Worm (Caenorhabditis elegans): ENCODE measurements around the gene R07E4.5.

The R07E4.5 gene

ce11 chrX:5984581-5985039 is 31.6 kb upstream of the R07E4.5 start, which contains the start of gene klp-13 (continued):
- peak; percentile 45 for TF ChIP-seq gei-17 (GFP tag; optimal IDR thresholded peaks at IDR 0.05)
- TF ChIP-seq athp-1 (tag; optimal IDR thresholded peaks at IDR 0.05), result no peak
- TF ChIP-seq F22D6.2 (tag; optimal IDR thresholded peaks at IDR 0.05), result no peak
- peak; percentile 78 for TF ChIP-seq lin-40 (tag; optimal IDR thresholded peaks at IDR 0.05)
- no peak for TF ChIP-seq pha-4 (tag; optimal IDR thresholded peaks at IDR 0.05)
- no peak for TF ChIP-seq ceh-91 (GFP tag; IDR thresholded peaks at IDR 0.05)
- peak; percentile 97 for TF ChIP-seq zfh-2 (GFP tag; conservative IDR thresholded peaks at IDR 0.05)
- no peak for TF ChIP-seq bed-1 (GFP tag; IDR thresholded peaks at IDR 0.05)
- TF ChIP-seq atf-7 (tag; optimal IDR thresholded peaks at IDR 0.05), result no peak
- TF ChIP-seq attf-5 (GFP tag; optimal IDR thresholded peaks at IDR 0.05), result peak; percentile 82
- peak; percentile 41; the same call in 1 of the 2 replicates for TF ChIP-seq egl-44 (GFP tag; IDR thresholded peaks at IDR 0.05)
- peak; percentile 38 for TF ChIP-seq ets-4 (GFP tag; optimal IDR thresholded peaks at IDR 0.05)
- no peak for TF ChIP-seq madf-8 (GFP tag; conservative IDR thresholded peaks at IDR 0.05)
- no peak for TF ChIP-seq ztf-28 (GFP tag; IDR thresholded peaks at IDR 0.05)
- TF ChIP-seq nhr-179 (tag; optimal IDR thresholded peaks at IDR 0.05), result no peak
- TF ChIP-seq repo-1 (tag; optimal IDR thresholded peaks at IDR 0.05), result no peak
- TF ChIP-seq tbp1 (GFP tag; optimal IDR thresholded peaks at IDR 0.05), result peak; percentile 52
- TF ChIP-seq dox-1 (GFP tag; IDR thresholded peaks at IDR 0.05), result peak; percentile 65; the same call in 1 of the 2 replicates
- peak; percentile 89 for TF ChIP-seq madf-3 (GFP tag; IDR thresholded peaks at IDR 0.05)
- no peak for TF ChIP-seq nhr-90 (tag; optimal IDR thresholded peaks at IDR 0.05)
- TF ChIP-seq aptf-2 (GFP tag; conservative IDR thresholded peaks at IDR 0.05), result no peak
- no peak for TF ChIP-seq F49E8.2 (tag; optimal IDR thresholded peaks at IDR 0.05; ENCODE audit: insufficient read depth)
- no peak for TF ChIP-seq F57C9.4 (tag; optimal IDR thresholded peaks at IDR 0.05)
- TF ChIP-seq aptf-3 (GFP tag; IDR thresholded peaks at IDR 0.05), result no peak
- TF ChIP-seq attf-6 (GFP tag; IDR thresholded peaks at IDR 0.05), result no peak
- no peak for TF ChIP-seq F55B11.4 (tag; optimal IDR thresholded peaks at IDR 0.05; ENCODE audit: borderline replicate concordance, insufficient read depth)
- TF ChIP-seq hmg-1.2 (GFP tag; IDR thresholded peaks at IDR 0.05), result peak; percentile 87
- peak; percentile 16 for TF ChIP-seq somi-1 (GFP tag; optimal IDR thresholded peaks at IDR 0.05)
- TF ChIP-seq sdz-38 (tag; optimal IDR thresholded peaks at IDR 0.05), result no peak
- TF ChIP-seq attf-3 (GFP tag; conservative IDR thresholded peaks at IDR 0.05), result no peak
- TF ChIP-seq mxl-1 (tag; optimal IDR thresholded peaks at IDR 0.05), result no peak
- TF ChIP-seq let-607 (tag; optimal IDR thresholded peaks at IDR 0.05), result peak; percentile 30 to 83
- TF ChIP-seq ceh-79 (tag; optimal IDR thresholded peaks at IDR 0.05), result no peak
- peak; percentile 11 for TF ChIP-seq die-1 (tag; optimal IDR thresholded peaks at IDR 0.05)
- no peak for TF ChIP-seq F52B5.7 (tag; optimal IDR thresholded peaks at IDR 0.05)
- TF ChIP-seq ztf-6 (GFP tag; IDR thresholded peaks at IDR 0.05), result no peak
- peak; percentile 70 for TF ChIP-seq nhr-80 (tag; optimal IDR thresholded peaks at IDR 0.05)
- no peak for TF ChIP-seq ama-1 (optimal IDR thresholded peaks at IDR 0.05)
- no peak for TF ChIP-seq ama-1 (GFP tag; optimal IDR thresholded peaks at IDR 0.05)
- no peak for TF ChIP-seq Y53F4B.3 (GFP tag; IDR thresholded peaks at IDR 0.05)
- no peak for TF ChIP-seq hsf-1 (GFP tag; IDR thresholded peaks at IDR 0.05)
- TF ChIP-seq mcd-1 (GFP tag; IDR thresholded peaks at IDR 0.05), result peak; percentile 60
- no peak for TF ChIP-seq B0019.2 (GFP tag; conservative IDR thresholded peaks at IDR 0.05)
- no peak for TF ChIP-seq ztf-25 (GFP tag; IDR thresholded peaks at IDR 0.05)
- TF ChIP-seq ceh-58 (GFP tag; IDR thresholded peaks at IDR 0.05), result no peak
- no peak for TF ChIP-seq ztf-3 (GFP tag; optimal IDR thresholded peaks at IDR 0.05)
- peak; percentile 33; the same call in 1 of the 2 replicates for TF ChIP-seq Y53G8AR.9 (GFP tag; conservative IDR thresholded peaks at IDR 0.05)
- TF ChIP-seq rec-8 (tag; optimal IDR thresholded peaks at IDR 0.05), result no peak
- no peak; the same call in 1 of the 2 replicates for TF ChIP-seq egrh-3 (GFP tag; IDR thresholded peaks at IDR 0.05)
- TF ChIP-seq fkh-3 (tag; optimal IDR thresholded peaks at IDR 0.05), result no peak
